Fruit fly (Drosophila melanogaster): ENCODE data around the gene Got2.

DNA sequence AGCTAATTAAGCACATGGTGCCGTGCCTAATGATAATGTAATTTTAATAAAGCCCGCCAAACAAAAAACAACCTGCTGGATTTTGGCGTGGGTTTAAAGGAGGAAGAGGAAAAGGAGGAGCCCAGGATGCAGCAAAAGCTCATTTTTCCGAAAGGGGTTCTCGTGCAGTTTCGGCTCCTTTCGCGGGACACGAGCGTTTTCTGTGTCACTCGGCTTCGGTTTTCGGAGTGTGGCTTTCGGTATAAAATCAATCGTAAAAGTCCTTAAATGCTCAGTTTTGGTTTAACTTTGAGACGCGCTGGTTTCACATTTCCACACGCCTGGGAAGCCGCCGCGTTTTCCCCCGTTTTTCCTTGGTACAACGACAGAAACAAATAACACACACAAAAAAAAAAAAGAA, 23.9 kb upstream of the Got2 start:
- TF ChIP-seq psq (optimal IDR thresholded peaks at IDR 0.05) (no peak), usp (GFP tag; optimal IDR thresholded peaks at IDR 0.05) (no peak), pan (optimal IDR thresholded peaks at IDR 0.05) (no peak), Dll (optimal IDR thresholded peaks at IDR 0.05) (no peak), CG8478 (optimal IDR thresholded peaks at IDR 0.05) (no peak), EcR (GFP tag; optimal IDR thresholded peaks at IDR 0.05) (no peak)
